Worm (Caenorhabditis elegans) whole organism, late embryonic: ENCODE data around the gene C01G10.15.
"Not testable (repeated sequence)": the region's sequence is repeated elsewhere in the genome, so short reads cannot be mapped to it uniquely, and the experiment has no call there.

ENCODE experiments used
- C38D4.7 ChIP-seq: fragments of 200-800 bp; sonication (Bioruptor generic); optimal IDR thresholded peaks from 2 replicates; lab custom pipeline; 2018; ENCODE audit warnings: mild to moderate bottlenecking, missing genetic modification characterization, moderate library complexity, missing compliant biosample characterization
- K02D7.2 ChIP-seq: sonication (generic microtip); optimal IDR thresholded peaks from 2 replicates; lab custom pipeline; 2017; ENCODE audit warnings: mild to moderate bottlenecking, missing genetic modification characterization, missing compliant biosample characterization
- K09A11.1 ChIP-seq: sonication (generic microtip); optimal IDR thresholded peaks from 2 replicates; lab custom pipeline; 2017; ENCODE audit warnings: antibody characterized with exemption, mild to moderate bottlenecking, missing genetic modification characterization, missing compliant biosample characterization; ENCODE audit not compliant: insufficient read depth
- ahr-1 ChIP-seq: sonication (generic microtip); optimal IDR thresholded peaks from 2 replicates; lab custom pipeline; 2016; ENCODE audit warnings: missing genetic modification characterization, missing compliant biosample characterization
- ama-1 ChIP-seq: fragments of 150-350 bp; optimal IDR thresholded peaks from 2 replicates; lab custom pipeline; 2014
- ceh-14 ChIP-seq: sonication (generic microtip); optimal IDR thresholded peaks from 2 replicates; lab custom pipeline; 2016; ENCODE audit warnings: missing genotype, missing genetic modification characterization, missing compliant biosample characterization
- ceh-18 ChIP-seq: sonication (generic microtip); optimal IDR thresholded peaks from 2 replicates; lab custom pipeline; 2016; ENCODE audit warnings: missing genetic modification characterization, missing compliant biosample characterization
- ceh-24 ChIP-seq: sonication (generic microtip); optimal IDR thresholded peaks from 2 replicates; lab custom pipeline; 2016; ENCODE audit warnings: mild to moderate bottlenecking, missing genetic modification characterization, missing compliant biosample characterization
- ceh-30 ChIP-seq: fragments of 150-350 bp; optimal IDR thresholded peaks from 2 replicates; lab custom pipeline; 2014; ENCODE audit warnings: missing biosample characterization, missing genetic modification characterization
- ceh-31 ChIP-seq: sonication (generic microtip); optimal IDR thresholded peaks from 2 replicates; lab custom pipeline; 2016; ENCODE audit warnings: missing genetic modification characterization, missing compliant biosample characterization
- ceh-34 ChIP-seq: sonication (generic microtip); optimal IDR thresholded peaks from 2 replicates; lab custom pipeline; 2016; ENCODE audit warnings: mild to moderate bottlenecking, missing genetic modification characterization, missing compliant biosample characterization
- ceh-45 ChIP-seq: fragments of 200-800 bp; sonication (Bioruptor generic); IDR thresholded peaks from 2 replicates; pipeline ENCODE4 v1.3.6; 2022; ENCODE audit warnings: missing genetic modification reagents, missing genetic modification characterization, missing compliant biosample characterization
- ceh-48 ChIP-seq: sonication (generic microtip); optimal IDR thresholded peaks from 2 replicates; lab custom pipeline; 2016; ENCODE audit warnings: missing genetic modification characterization, inconsistent platforms, missing compliant biosample characterization
- ceh-9 ChIP-seq: sonication (generic microtip); optimal IDR thresholded peaks from 2 replicates; lab custom pipeline; 2016; ENCODE audit warnings: mild to moderate bottlenecking, missing genetic modification characterization, inconsistent platforms, missing compliant biosample characterization
- dmd-4 ChIP-seq: sonication (generic microtip); optimal IDR thresholded peaks from 2 replicates; lab custom pipeline; 2016; ENCODE audit warnings: borderline replicate concordance, missing genetic modification characterization, missing compliant biosample characterization
- eyg-1 ChIP-seq: sonication (generic microtip); optimal IDR thresholded peaks from 2 replicates; lab custom pipeline; 2016; ENCODE audit warnings: missing genotype, missing genetic modification characterization, missing compliant biosample characterization
- fax-1 ChIP-seq: sonication (generic microtip); optimal IDR thresholded peaks from 2 replicates; lab custom pipeline; 2016; ENCODE audit warnings: missing genotype, missing genetic modification characterization, missing compliant biosample characterization
- gmeb-2 ChIP-seq: sonication (generic microtip); optimal IDR thresholded peaks from 2 replicates; lab custom pipeline; 2016; ENCODE audit warnings: missing genetic modification characterization, inconsistent platforms, missing compliant biosample characterization
- hlh-13 ChIP-seq: fragments of 200-800 bp; sonication (Bioruptor generic); optimal IDR thresholded peaks from 2 replicates; lab custom pipeline; 2018; ENCODE audit warnings: mild to moderate bottlenecking, missing genetic modification characterization, missing compliant biosample characterization
- hlh-30 ChIP-seq: sonication (generic microtip); optimal IDR thresholded peaks from 2 replicates; lab custom pipeline; 2017; ENCODE audit warnings: antibody characterized with exemption, missing genetic modification characterization, missing compliant biosample characterization; ENCODE audit not compliant: insufficient read depth
- hlh-8 ChIP-seq: sonication (generic microtip); optimal IDR thresholded peaks from 2 replicates; lab custom pipeline; 2016; ENCODE audit warnings: missing genotype, missing genetic modification characterization, missing compliant biosample characterization
- lim-6 ChIP-seq: sonication (generic microtip); optimal IDR thresholded peaks from 2 replicates; lab custom pipeline; 2016; ENCODE audit warnings: missing genetic modification characterization, missing compliant biosample characterization
- lin-11 ChIP-seq: fragments of 200-800 bp; sonication (Bioruptor generic); optimal IDR thresholded peaks from 2 replicates; lab custom pipeline; 2018; ENCODE audit warnings: mild to moderate bottlenecking, missing genetic modification characterization, missing compliant biosample characterization
- madf-2 ChIP-seq: sonication (generic microtip); optimal IDR thresholded peaks from 2 replicates; lab custom pipeline; 2017; ENCODE audit warnings: missing genetic modification characterization, missing compliant biosample characterization
- mec-3 ChIP-seq: sonication (generic microtip); optimal IDR thresholded peaks from 2 replicates; lab custom pipeline; 2016; ENCODE audit warnings: borderline replicate concordance, missing genetic modification characterization, missing compliant biosample characterization
- nfya-1 ChIP-seq: sonication (generic microtip); optimal IDR thresholded peaks from 2 replicates; lab custom pipeline; 2017; ENCODE audit warnings: missing genetic modification characterization, mild to moderate bottlenecking, missing compliant biosample characterization, antibody characterized with exemption, moderate library complexity
- nhr-11 ChIP-seq: fragments of 150-350 bp; optimal IDR thresholded peaks from 2 replicates; lab custom pipeline; 2014; ENCODE audit warnings: missing biosample characterization, missing genetic modification characterization
- pax-1 ChIP-seq: fragments of 150-350 bp; optimal IDR thresholded peaks from 2 replicates; lab custom pipeline; 2014; ENCODE audit warnings: missing biosample characterization, missing genetic modification characterization
- pha-2 ChIP-seq: sonication (generic microtip); optimal IDR thresholded peaks from 2 replicates; lab custom pipeline; 2017; ENCODE audit warnings: mild to moderate bottlenecking, missing genetic modification characterization, missing compliant biosample characterization
- pha-4 ChIP-seq: fragments of 150-350 bp; optimal IDR thresholded peaks from 2 replicates; lab custom pipeline; 2018; ENCODE audit warnings: missing biosample characterization, missing genetic modification reagents, missing genetic modification characterization
- pqm-1 ChIP-seq: sonication (generic microtip); optimal IDR thresholded peaks from 2 replicates; lab custom pipeline; 2016; ENCODE audit warnings: missing genetic modification characterization, missing compliant biosample characterization
- ref-2 ChIP-seq: sonication (generic microtip); optimal IDR thresholded peaks from 2 replicates; lab custom pipeline; 2016; ENCODE audit warnings: missing genetic modification characterization, missing compliant biosample characterization
- sox-2 ChIP-seq: fragments of 200-800 bp; sonication (Bioruptor generic); IDR thresholded peaks from 2 replicates; pipeline ENCODE4 v1.3.6; 2022; ENCODE audit warnings: missing genetic modification reagents, missing genetic modification characterization, missing compliant biosample characterization
- syd-9 ChIP-seq: sonication (generic microtip); optimal IDR thresholded peaks from 2 replicates; lab custom pipeline; 2016; ENCODE audit warnings: mild to moderate bottlenecking, missing genetic modification characterization, moderate library complexity, missing compliant biosample characterization
- ttx-3 ChIP-seq: sonication (generic microtip); optimal IDR thresholded peaks from 2 replicates; lab custom pipeline; 2016; ENCODE audit warnings: missing genetic modification reagents, missing genetic modification characterization, missing compliant biosample characterization

Gene C01G10.15

ce11 chrV:15105893-15106598 is 18.9 kb upstream of the C01G10.15 start, which contains the start of gene C01G10.14:
Gene C01G10.14 (minus strand): TSS chrV:15105943.
- TF ChIP-seq madf-2 (tag; lab: Kevin White, UChicago); pqm-1; hlh-8 (tag; lab: Kevin White, UChicago): not testable (repeated sequence)

ce11 chrV:15099447-15099846 is 12.3 kb upstream of the C01G10.15 start, which contains the start of gene C01G10.1:
Gene C01G10.1 (plus strand): TSS chrV:15099747.
- TF ChIP-seq hlh-13 (no peak), eyg-1 (tag; lab: Kevin White, UChicago) (no peak), lin-11 (tag; lab: Kevin White, UChicago) (no peak), ama-1 (lab: Kevin White, UChicago) (no peak), ceh-14 (tag; lab: Kevin White, UChicago) (no peak), ceh-31 (no peak), dmd-4 (tag; lab: Kevin White, UChicago) (no peak), ttx-3 (tag; lab: Kevin White, UChicago) (no peak), lim-6 (no peak), ceh-24 (tag; lab: Kevin White, UChicago) (no peak), ahr-1 (tag; lab: Kevin White, UChicago) (no peak), gmeb-2 (tag; lab: Kevin White, UChicago) (no peak), ceh-9 (no peak), C38D4.7 (GFP tag; lab: Kevin White, UChicago) (no peak), ceh-34 (tag; lab: Kevin White, UChicago) (no peak)
- TF ChIP-seq, all 69 proteins: peak for 0

ce11 chrV:15094749-15095148 is 7.6 kb upstream of the C01G10.15 start, which contains the start of gene srx-78:
Gene srx-78 (plus strand): TSS chrV:15095049.
- TF ChIP-seq ceh-45: no peak
- no peak for TF ChIP-seq pha-2 (tag; lab: Kevin White, UChicago)
- TF ChIP-seq syd-9 (tag; lab: Kevin White, UChicago): no peak
- TF ChIP-seq K02D7.2 (tag; lab: Kevin White, UChicago): no peak
- no peak for TF ChIP-seq ref-2 (tag; lab: Kevin White, UChicago)
- no peak for TF ChIP-seq fax-1 (tag; lab: Kevin White, UChicago)
- no peak for TF ChIP-seq ceh-14 (tag; lab: Kevin White, UChicago)
- TF ChIP-seq mec-3 (tag; lab: Kevin White, UChicago): no peak
- no peak for TF ChIP-seq ceh-30 (tag; lab: Kevin White, UChicago)
- TF ChIP-seq ceh-34 (tag; lab: Kevin White, UChicago): no peak
- no peak for TF ChIP-seq pax-1 (tag; lab: Kevin White, UChicago)
- TF ChIP-seq nhr-11 (tag; lab: Kevin White, UChicago): no peak
- no peak for TF ChIP-seq pha-4 (tag; lab: Kevin White, UChicago)
- TF ChIP-seq nfya-1 (tag; lab: Kevin White, UChicago): no peak
- no peak for TF ChIP-seq hlh-30

- TF ChIP-seq ceh-18: no peak
- no peak for TF ChIP-seq ceh-31
- no peak for TF ChIP-seq ceh-14 (tag; lab: Kevin White, UChicago)
- no peak for TF ChIP-seq ceh-24 (tag; lab: Kevin White, UChicago)
- TF ChIP-seq sox-2 (GFP tag; lab: Robert Waterston, UW): no peak
- no peak for TF ChIP-seq K09A11.1
- TF ChIP-seq ceh-48 (tag; lab: Kevin White, UChicago): no peak
- TF ChIP-seq pha-2 (tag; lab: Kevin White, UChicago): no peak
- no peak for TF ChIP-seq eyg-1 (tag; lab: Kevin White, UChicago)
Observed at ce11 chrV:15092666-15093065, 5.6 kb upstream of the C01G10.15 start, which contains the start of gene txt-12. Gene txt-12 (plus strand): TSS chrV:15092966.
